Fruit fly (Drosophila melanogaster) whole organism, wandering third instar larva: ENCODE measurements around the gene Gr9a.

ENCODE experiments used
- Rel ChIP-seq, 2 experiments: fragments of 200-800 bp; sonication (Bioruptor generic) in 1 of 2; optimal IDR thresholded peaks; 2 replicates in 1 of 2; 3 replicates in 1 of 2; lab custom pipeline; 2016 to 2019; ENCODE audit warnings: mild to moderate bottlenecking in 2 of 2, missing biosample characterization in 2 of 2, missing genetic modification characterization in 2 of 2, moderate library complexity in 1 of 2
- Sp1 ChIP-seq: fragments of 200-800 bp; sonication (Bioruptor generic); optimal IDR thresholded peaks from 3 replicates; lab custom pipeline; 2019; ENCODE audit warnings: missing biosample characterization, mild to moderate bottlenecking, missing genetic modification characterization, moderate library complexity
- Vsx2 ChIP-seq: fragments of 200-300, 225-300 bp; sonication (Bioruptor generic); optimal IDR thresholded peaks from 2 replicates; lab custom pipeline; 2018; ENCODE audit warnings: missing biosample characterization, missing genetic modification characterization; ENCODE audit not compliant: partially characterized antibody

DNA sequence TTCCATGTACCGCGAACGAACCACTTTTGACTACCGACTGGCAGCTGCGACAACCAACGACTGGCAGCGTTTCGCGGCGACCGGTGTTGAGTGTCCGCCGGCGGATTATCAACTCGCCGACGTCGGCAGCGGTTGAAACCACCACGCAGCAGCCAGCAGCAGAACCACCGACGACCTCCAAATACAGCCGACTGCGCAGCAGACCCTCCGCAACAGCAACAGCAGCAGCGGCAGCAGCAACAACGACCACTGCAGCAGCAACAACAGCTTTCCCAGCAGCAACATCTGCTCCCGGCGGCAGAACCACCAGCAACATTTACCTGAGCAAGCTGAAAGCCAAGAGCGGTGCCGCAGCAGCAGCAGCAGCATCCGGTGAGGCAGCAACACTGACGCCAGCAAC lies 13.5 kb upstream of the Gr9a start:
- no peak for TF ChIP-seq Rel (GFP tag; optimal IDR thresholded peaks at IDR 0.05; lab: Kevin White, UChicago)
- TF ChIP-seq Rel (tag; optimal IDR thresholded peaks at IDR 0.05; lab: Kevin White, UChicago): no peak
- TF ChIP-seq Vsx2 (GFP tag; lab: Kevin White, UChicago): no peak
- no peak for TF ChIP-seq Sp1 (GFP tag; lab: Kevin White, UChicago)
